Fruit fly (Drosophila melanogaster) Kc167 (cell line): Measurements from ENCODE around the gene Saf6.

Experiments used
- Myc ChIP-seq: fragments of >200 bp; optimal IDR thresholded peaks from 2 replicates; lab custom pipeline; 2017; ENCODE audit warnings: missing external identifiers
- Sin3A ChIP-seq: fragments of >200 bp; optimal IDR thresholded peaks from 2 replicates; lab custom pipeline; 2018; ENCODE audit warnings: missing external identifiers
- h ChIP-seq: fragments of >200 bp; optimal IDR thresholded peaks from 3 replicates; lab custom pipeline; 2018; ENCODE audit warnings: missing external identifiers
- insv ChIP-seq: fragments of >200 bp; optimal IDR thresholded peaks from 3 replicates; lab custom pipeline; 2018; ENCODE audit warnings: missing external identifiers
- ttk ChIP-seq: sonication (Bioruptor generic); optimal IDR thresholded peaks from 2 replicates; lab custom pipeline; 2017; ENCODE audit warnings: missing external identifiers

DNA sequence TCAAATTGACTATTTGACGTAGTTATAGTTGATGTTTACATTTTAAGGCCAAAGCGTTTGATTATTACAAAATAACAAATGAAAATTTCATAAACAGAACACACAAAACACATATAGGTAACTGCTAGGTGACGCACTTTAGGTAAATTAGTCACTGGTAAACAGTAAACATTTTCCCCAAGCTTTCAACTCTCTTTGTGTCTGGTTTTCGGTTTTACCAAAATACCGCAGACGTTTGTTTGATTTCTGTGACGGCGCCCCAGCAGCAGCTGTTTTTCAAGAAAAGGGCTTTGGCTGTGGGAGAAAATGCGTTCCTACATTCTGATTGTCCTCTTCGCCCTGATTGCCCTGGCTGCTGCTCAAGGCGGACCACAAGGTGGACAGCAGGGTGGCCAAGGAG, 39.5 kb downstream of the Saf6 start, which contains the start of gene CG13946:
- TF ChIP-seq ttk (lab: Kevin White, UChicago) (no peak), Sin3A (lab: Kevin White, UChicago) (no peak), Myc (no peak), h (no peak), insv (lab: Kevin White, UChicago) (no peak)
